Worm (Caenorhabditis elegans): ENCODE measurements around the gene abcf-3.
A peak's percentile ranks its signal among the peaks of the same experiment; 100 is the strongest.

The abcf-3 gene

ce11 chrIII:6137431-6137830, 35.8 kb upstream of the abcf-3 start (continued):
- TF ChIP-seq elt-3 (tag; optimal IDR thresholded peaks at IDR 0.05): no peak
- no peak for TF ChIP-seq hlh-4 (tag; optimal IDR thresholded peaks at IDR 0.05)
- peak; percentile 51 for TF ChIP-seq egl-13 (tag; optimal IDR thresholded peaks at IDR 0.05)
- no peak for TF ChIP-seq nhr-12 (tag; optimal IDR thresholded peaks at IDR 0.05)
- TF ChIP-seq unc-130 (tag; optimal IDR thresholded peaks at IDR 0.05): no peak
- no peak for TF ChIP-seq sox-4 (tag; optimal IDR thresholded peaks at IDR 0.05)
- TF ChIP-seq grh-1 (GFP tag; IDR thresholded peaks at IDR 0.05): no peak
- peak; percentile 47 to 55 for TF ChIP-seq efl-1 (optimal IDR thresholded peaks at IDR 0.05)
- peak in 1 of 2 experiments; percentile 35 for TF ChIP-seq efl-1 (GFP tag; optimal IDR thresholded peaks at IDR 0.05 in 1 of 2)
- TF ChIP-seq fkh-8 (tag; optimal IDR thresholded peaks at IDR 0.05): peak; percentile 69
- no peak for TF ChIP-seq ceh-88 (GFP tag; IDR thresholded peaks at IDR 0.05)
- TF ChIP-seq snpc-4 (tag; optimal IDR thresholded peaks at IDR 0.05): no peak
- TF ChIP-seq tlp-1 (tag; optimal IDR thresholded peaks at IDR 0.05): no peak
- TF ChIP-seq lir-3 (tag; optimal IDR thresholded peaks at IDR 0.05; ENCODE audit: poor library complexity): peak; percentile 2
- TF ChIP-seq dsc-1 (tag; optimal IDR thresholded peaks at IDR 0.05): peak; percentile 55
- no peak for TF ChIP-seq unc-98 (GFP tag; IDR thresholded peaks at IDR 0.05)
- TF ChIP-seq mef-2 (tag; optimal IDR thresholded peaks at IDR 0.05): no peak

ce11 chrIII:6138457-6138856, 34.7 kb upstream of the abcf-3 start:
- TF ChIP-seq lir-3 (tag; optimal IDR thresholded peaks at IDR 0.05; ENCODE audit: poor library complexity): no peak
- peak; percentile 56 for TF ChIP-seq nhr-71 (tag; optimal IDR thresholded peaks at IDR 0.05)
- no peak for TF ChIP-seq fkh-4 (tag; optimal IDR thresholded peaks at IDR 0.05; ENCODE audit: borderline replicate concordance)
- TF ChIP-seq efl-1 (optimal IDR thresholded peaks at IDR 0.05): no peak
- peak in 1 of 2 experiments; percentile 22 for TF ChIP-seq efl-1 (GFP tag; optimal IDR thresholded peaks at IDR 0.05 in 1 of 2)
- TF ChIP-seq mef-2 (tag; optimal IDR thresholded peaks at IDR 0.05): no peak
- TF ChIP-seq lin-14 (GFP tag; optimal IDR thresholded peaks at IDR 0.05): peak; percentile 86
- TF ChIP-seq snpc-4 (tag; optimal IDR thresholded peaks at IDR 0.05): no peak
- peak; percentile 11 for TF ChIP-seq fkh-8 (tag; optimal IDR thresholded peaks at IDR 0.05)
- TF ChIP-seq nhr-47 (tag; optimal IDR thresholded peaks at IDR 0.05): peak; percentile 18
- peak; percentile 6 for TF ChIP-seq snu-23 (GFP tag; optimal IDR thresholded peaks at IDR 0.05)
- no peak for TF ChIP-seq dpl-1 (GFP tag; optimal IDR thresholded peaks at IDR 0.05)
- peak; percentile 39; the same call in 1 of the 2 replicates for TF ChIP-seq nhr-19 (GFP tag; conservative IDR thresholded peaks at IDR 0.05)
- TF ChIP-seq lin-39 (tag; optimal IDR thresholded peaks at IDR 0.05): no peak
- peak; percentile 50 for TF ChIP-seq rnt-1 (tag; optimal IDR thresholded peaks at IDR 0.05)
- TF ChIP-seq F16B12.6 (tag; optimal IDR thresholded peaks at IDR 0.05): no peak
- TF ChIP-seq C34B4.2 (tag; optimal IDR thresholded peaks at IDR 0.05): no peak
- peak; percentile 18 for TF ChIP-seq dsc-1 (tag; optimal IDR thresholded peaks at IDR 0.05)
- no peak for TF ChIP-seq hpl-2 (GFP tag; optimal IDR thresholded peaks at IDR 0.05)
- TF ChIP-seq pag-3 (tag; optimal IDR thresholded peaks at IDR 0.05; ENCODE audit: borderline replicate concordance, insufficient read depth): peak; percentile 62

- no peak for TF ChIP-seq C16A3.4 (tag; optimal IDR thresholded peaks at IDR 0.05)
- peak; percentile 9 for TF ChIP-seq fkh-8 (tag; optimal IDR thresholded peaks at IDR 0.05)
- peak; percentile 6; the same call in 1 of the 2 replicates for TF ChIP-seq mab-9 (GFP tag; IDR thresholded peaks at IDR 0.05)
- TF ChIP-seq unc-86 (tag; optimal IDR thresholded peaks at IDR 0.05): peak; percentile 92
- peak; percentile 27 for TF ChIP-seq lin-14 (GFP tag; optimal IDR thresholded peaks at IDR 0.05)
- no peak for TF ChIP-seq hpl-2 (GFP tag; optimal IDR thresholded peaks at IDR 0.05)
- TF ChIP-seq nhr-20 (tag; optimal IDR thresholded peaks at IDR 0.05): no peak
These were observed 33.9 kb upstream of the abcf-3 start for ce11 chrIII:6139328-6139727.

ce11 chrIII:6139932-6140612, 33.1 kb upstream of the abcf-3 start:
- TF ChIP-seq F16B12.6 (tag; optimal IDR thresholded peaks at IDR 0.05): no peak
- peak in 1 of 2 experiments; percentile 7 for TF ChIP-seq efl-1 (optimal IDR thresholded peaks at IDR 0.05)
- peak in 1 of 2 experiments; percentile 93 for TF ChIP-seq efl-1 (GFP tag; optimal IDR thresholded peaks at IDR 0.05 in 1 of 2)
- TF ChIP-seq unc-30 (tag; optimal IDR thresholded peaks at IDR 0.05): no peak
- TF ChIP-seq dpl-1 (GFP tag; optimal IDR thresholded peaks at IDR 0.05): no peak
- TF ChIP-seq ceh-82 (tag; optimal IDR thresholded peaks at IDR 0.05): peak in 1 of 3 experiments; percentile 53
- TF ChIP-seq nhr-77 (tag; optimal IDR thresholded peaks at IDR 0.05): no peak
- TF ChIP-seq snu-23 (GFP tag; optimal IDR thresholded peaks at IDR 0.05): peak; percentile 4
- peak; percentile 35 for TF ChIP-seq dsc-1 (tag; optimal IDR thresholded peaks at IDR 0.05)
- no peak for TF ChIP-seq tlp-1 (tag; optimal IDR thresholded peaks at IDR 0.05)
- TF ChIP-seq ces-1 (GFP tag; optimal IDR thresholded peaks at IDR 0.05): no peak
- no peak for TF ChIP-seq lir-3 (tag; optimal IDR thresholded peaks at IDR 0.05; ENCODE audit: poor library complexity)
- TF ChIP-seq elt-3 (tag; optimal IDR thresholded peaks at IDR 0.05): no peak
- TF ChIP-seq irx-1 (tag; optimal IDR thresholded peaks at IDR 0.05): no peak
- peak; percentile 4 for TF ChIP-seq unc-86 (tag; optimal IDR thresholded peaks at IDR 0.05)
- TF ChIP-seq lin-14 (GFP tag; optimal IDR thresholded peaks at IDR 0.05): peak; percentile 79
- TF ChIP-seq C04F5.9 (tag; optimal IDR thresholded peaks at IDR 0.05): no peak
- no peak for TF ChIP-seq mab-9 (GFP tag; IDR thresholded peaks at IDR 0.05)
- no peak for TF ChIP-seq zip-4 (GFP tag; optimal IDR thresholded peaks at IDR 0.05)
- TF ChIP-seq lin-39 (tag; optimal IDR thresholded peaks at IDR 0.05): no peak
- no peak for TF ChIP-seq efl-3 (GFP tag; optimal IDR thresholded peaks at IDR 0.05)
- no peak for TF ChIP-seq C34B4.2 (tag; optimal IDR thresholded peaks at IDR 0.05)
- no peak for TF ChIP-seq nhr-19 (GFP tag; conservative IDR thresholded peaks at IDR 0.05)
